Worm (Caenorhabditis elegans): ENCODE results near the gene F56D6.9.

Gene F56D6.9

ce11 chrIV:3862948-3863347, 29.2 kb upstream of the F56D6.9 start:
- no peak for TF ChIP-seq nfya-2 (GFP tag; IDR thresholded peaks at IDR 0.05)
- no peak for TF ChIP-seq tlf-1 (GFP tag; optimal IDR thresholded peaks at IDR 0.05)
- TF ChIP-seq ceh-40 (GFP tag; IDR thresholded peaks at IDR 0.05): no peak
- no peak for TF ChIP-seq D2030.7 (GFP tag; IDR thresholded peaks at IDR 0.05)
- TF ChIP-seq F23B12.7 (tag; optimal IDR thresholded peaks at IDR 0.05; ENCODE audit: insufficient read depth): no peak
- TF ChIP-seq unc-130 (GFP tag; optimal IDR thresholded peaks at IDR 0.05): no peak

ce11 chrIV:3864944-3865343, 27.2 kb upstream of the F56D6.9 start, which contains the start of gene aat-8:
aat-8 (minus strand) TSS chrIV:3865044.
- TF ChIP-seq somi-1 (GFP tag; optimal IDR thresholded peaks at IDR 0.05) (no peak), snpc-3.4 (tag; optimal IDR thresholded peaks at IDR 0.05) (no peak), nhr-27 (tag; optimal IDR thresholded peaks at IDR 0.05) (no peak), snpc-4 (GFP tag; optimal IDR thresholded peaks at IDR 0.05) (no peak), snpc-4 (tag; optimal IDR thresholded peaks at IDR 0.05) (no peak), B0035.1 (tag; optimal IDR thresholded peaks at IDR 0.05) (no peak), B0019.2 (GFP tag; conservative IDR thresholded peaks at IDR 0.05) (no peak), F52B5.7 (tag; optimal IDR thresholded peaks at IDR 0.05) (no peak), zim-3 (tag; optimal IDR thresholded peaks at IDR 0.05) (no peak), ets-4 (GFP tag; optimal IDR thresholded peaks at IDR 0.05) (no peak), attf-6 (GFP tag; IDR thresholded peaks at IDR 0.05) (no peak), tlf-1 (GFP tag; optimal IDR thresholded peaks at IDR 0.05) (no peak), snpc-1.3 (tag; optimal IDR thresholded peaks at IDR 0.05; ENCODE audit: insufficient read depth) (no peak), C06A6.2 (GFP tag; conservative IDR thresholded peaks at IDR 0.05) (no peak)

- TF ChIP-seq nhr-80 (tag; optimal IDR thresholded peaks at IDR 0.05): peak; percentile 34
- no peak for TF ChIP-seq aptf-3 (GFP tag; IDR thresholded peaks at IDR 0.05)
Measured at ce11 chrIV:3866018-3866417, 26.1 kb upstream of the F56D6.9 start.

ce11 chrIV:3867252-3867651, 24.9 kb upstream of the F56D6.9 start, which contains the start of gene F37C4.4:
F37C4.4 (plus strand) TSS chrIV:3867309.
- TF ChIP-seq mxl-1 (tag; optimal IDR thresholded peaks at IDR 0.05): no peak
- no peak for TF ChIP-seq lsl-1 (GFP tag; optimal IDR thresholded peaks at IDR 0.05)
- no peak for TF ChIP-seq nfyb-1 (GFP tag; IDR thresholded peaks at IDR 0.05)
- TF ChIP-seq K12H6.12 (tag; optimal IDR thresholded peaks at IDR 0.05): no peak

- no peak for TF ChIP-seq fkh-3 (tag; optimal IDR thresholded peaks at IDR 0.05)
- TF ChIP-seq mxl-1 (tag; optimal IDR thresholded peaks at IDR 0.05): no peak
- no peak for TF ChIP-seq dpff-1 (tag; optimal IDR thresholded peaks at IDR 0.05)
- TF ChIP-seq Y53G8AR.9 (GFP tag; conservative IDR thresholded peaks at IDR 0.05): no peak
- no peak for TF ChIP-seq hmg-1.2 (GFP tag; IDR thresholded peaks at IDR 0.05)
- no peak for TF ChIP-seq ztf-18 (tag; optimal IDR thresholded peaks at IDR 0.05)
- TF ChIP-seq tbx-9 (tag; optimal IDR thresholded peaks at IDR 0.05; ENCODE audit: borderline replicate concordance): no peak
Measured at ce11 chrIV:3869875-3870274, 22.3 kb upstream of the F56D6.9 start.

ce11 chrIV:3873195-3873594, 18.9 kb upstream of the F56D6.9 start:
- TF ChIP-seq lin-26 (GFP tag; IDR thresholded peaks at IDR 0.05) (no peak), ztf-25 (GFP tag; IDR thresholded peaks at IDR 0.05) (no peak), zfh-2 (GFP tag; conservative IDR thresholded peaks at IDR 0.05) (peak; percentile 50), gei-17 (GFP tag; optimal IDR thresholded peaks at IDR 0.05) (no peak), lin-35 (GFP tag; optimal IDR thresholded peaks at IDR 0.05) (peak in 1 of 3 experiments; percentile 25)

Measured in whole organism, young adult.